Worm (Caenorhabditis elegans) whole organism, midembryonic: ENCODE measurements around the gene slc-25A18.1.

ENCODE experiments used
- T22C8.4 ChIP-seq: fragments of 200-800 bp; sonication (Bioruptor generic); IDR thresholded peaks from 2 replicates; pipeline ENCODE4 v1.3.6; 2022; ENCODE audit warnings: missing genetic modification characterization, missing compliant biosample characterization
- cog-1 ChIP-seq: sonication (generic microtip); optimal IDR thresholded peaks from 2 replicates; lab custom pipeline; 2016; ENCODE audit warnings: missing genetic modification characterization, missing compliant biosample characterization
- flt-1 ChIP-seq: fragments of 200-800 bp; sonication (Bioruptor generic); IDR thresholded peaks from 2 replicates; pipeline ENCODE4 v1.3.6; 2022; ENCODE audit warnings: missing genetic modification characterization, missing compliant biosample characterization
- klf-2 ChIP-seq: fragments of 200-800 bp; sonication (Bioruptor generic); conservative IDR thresholded peaks from 2 replicates; pipeline ENCODE4 v1.3.6; 2022; ENCODE audit warnings: missing genetic modification reagents, missing genetic modification characterization, missing compliant biosample characterization
- med-1 ChIP-seq: sonication (generic microtip); optimal IDR thresholded peaks from 2 replicates; lab custom pipeline; 2017; ENCODE audit warnings: missing genetic modification characterization, mild to moderate bottlenecking, missing compliant biosample characterization, antibody characterized with exemption, missing genetic modification reagents; ENCODE audit not compliant: insufficient read depth
- ref-1 ChIP-seq: fragments of 200-800 bp; sonication (Bioruptor generic); conservative IDR thresholded peaks from 2 replicates; pipeline ENCODE4 v1.3.6; 2022; ENCODE audit warnings: missing genetic modification reagents, missing genetic modification characterization, missing compliant biosample characterization
- tab-1 ChIP-seq: fragments of 200-800 bp; sonication (Bioruptor generic); IDR thresholded peaks from 2 replicates; pipeline ENCODE4 v1.3.6; 2022; ENCODE audit warnings: missing genetic modification characterization, missing compliant biosample characterization
- ztf-23 ChIP-seq: fragments of 200-800 bp; sonication (Bioruptor generic); IDR thresholded peaks from 2 replicates; pipeline ENCODE4 v1.3.6; 2022; ENCODE audit warnings: missing genetic modification reagents, missing genetic modification characterization, missing compliant biosample characterization

DNA sequence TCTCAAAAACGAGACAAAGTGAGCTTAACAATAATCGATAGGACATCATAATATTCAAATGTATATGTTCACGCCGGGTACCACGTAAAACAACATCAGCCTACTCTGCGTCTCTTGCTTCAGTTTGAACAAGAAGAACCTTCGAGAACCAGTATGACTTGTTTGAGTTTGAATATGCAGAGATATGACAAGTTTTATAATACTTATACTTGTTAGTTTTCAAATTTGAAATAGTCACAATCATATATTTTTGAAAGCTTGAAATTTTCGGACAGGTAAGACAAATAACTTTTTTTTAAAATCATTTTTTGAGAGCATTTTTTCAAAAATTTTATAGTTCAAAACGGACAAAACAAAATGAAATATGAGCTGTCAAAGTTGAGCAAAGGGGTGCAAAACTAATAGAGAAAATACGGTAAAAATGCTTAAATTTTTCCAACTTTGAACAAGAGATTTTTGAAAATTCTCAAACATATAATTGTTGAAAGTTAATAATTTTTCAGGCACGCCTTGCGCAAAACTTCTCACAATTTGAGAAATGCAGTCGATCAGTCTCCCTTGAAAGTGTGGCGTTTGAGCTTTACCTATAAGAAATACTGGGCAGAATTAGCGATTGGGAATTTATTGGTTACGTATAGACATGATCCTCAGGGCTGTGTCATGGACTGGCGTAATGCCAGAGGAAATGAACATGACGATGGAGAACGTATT, 49.6 kb upstream of the slc-25A18.1 start, which contains the start of gene H03G16.1:
- TF ChIP-seq ref-1 = no peak
- TF ChIP-seq T22C8.4 (GFP tag; lab: Robert Waterston, UW) = no peak
- TF ChIP-seq klf-2 (GFP tag; lab: Robert Waterston, UW) = no peak
- no peak for TF ChIP-seq cog-1 (tag; lab: Kevin White, UChicago)
- TF ChIP-seq flt-1 = no peak
- TF ChIP-seq tab-1 (GFP tag; lab: Robert Waterston, UW) = no peak
- no peak for TF ChIP-seq med-1 (GFP tag; lab: Kevin White, UChicago)
- TF ChIP-seq ztf-23 (GFP tag; lab: Robert Waterston, UW) = no peak
